Worm (Caenorhabditis elegans) whole organism, L4 larva: ENCODE data around the gene C45H4.21.

Experiments
- F44E2.7 ChIP-seq: fragments of 200-800 bp; sonication (Bioruptor generic); IDR thresholded peaks from 2 replicates; pipeline ENCODE4 v2.1.2; 2022; ENCODE audit warnings: missing genetic modification characterization, missing compliant biosample characterization
- R02D3.7 ChIP-seq: fragments of 150-350 bp; sonication (generic microtip); optimal IDR thresholded peaks from 3 replicates; lab custom pipeline; 2014; ENCODE audit warnings: missing biosample characterization, missing genetic modification characterization
- Y48G9A.11 ChIP-seq: fragments of 200-800 bp; sonication (Bioruptor generic); IDR thresholded peaks from 2 replicates; pipeline ENCODE4 v1.3.6; 2022; ENCODE audit warnings: missing genetic modification reagents, missing genetic modification characterization, missing compliant biosample characterization
- Y5F2A.4 ChIP-seq: fragments of 200-800 bp; sonication (Bioruptor generic); optimal IDR thresholded peaks from 2 replicates; lab custom pipeline; 2018; ENCODE audit warnings: mild to moderate bottlenecking, missing genetic modification characterization, missing compliant biosample characterization
- ZK337.2 ChIP-seq: fragments of 200-800 bp; sonication (Bioruptor generic); IDR thresholded peaks from 2 replicates; pipeline ENCODE4 v1.3.6; 2022; ENCODE audit warnings: missing genetic modification reagents, missing genetic modification characterization, missing compliant biosample characterization
- aha-1 ChIP-seq: fragments of 150-350 bp; peaks from one replicate; lab custom pipeline; 2014; ENCODE audit warnings: missing biosample characterization, missing genetic modification characterization
- arid-1 ChIP-seq: fragments of 200-800 bp; sonication (Bioruptor generic); conservative IDR thresholded peaks from 2 replicates; pipeline ENCODE4 v1.3.6; 2022; ENCODE audit warnings: missing genetic modification reagents, missing genetic modification characterization, missing compliant biosample characterization
- attf-4 ChIP-seq: sonication (generic microtip); optimal IDR thresholded peaks from 3 replicates; lab custom pipeline; 2017; ENCODE audit warnings: missing biosample characterization, missing genetic modification characterization
- ceh-32 ChIP-seq: sonication (generic microtip); optimal IDR thresholded peaks from 2 replicates; lab custom pipeline; 2016; ENCODE audit warnings: mild to moderate bottlenecking, missing genetic modification characterization, missing compliant biosample characterization; ENCODE audit not compliant: poor library complexity
- ctbp-1 ChIP-seq: fragments of 200-800 bp; sonication (Bioruptor generic); IDR thresholded peaks from 2 replicates; pipeline ENCODE4 v1.3.6; 2022; ENCODE audit warnings: missing genetic modification reagents, missing genetic modification characterization, missing compliant biosample characterization
- dmd-6 ChIP-seq: fragments of 200-800 bp; sonication (Bioruptor generic); IDR thresholded peaks from 2 replicates; pipeline ENCODE4 v1.3.6; 2022; ENCODE audit warnings: missing genetic modification reagents, missing genetic modification characterization, missing compliant biosample characterization
- dpl-1 ChIP-seq: fragments of 150-350 bp; optimal IDR thresholded peaks from 2 replicates; lab custom pipeline; 2014; ENCODE audit warnings: missing biosample characterization, missing genetic modification reagents, missing genetic modification characterization
- duxl-1 ChIP-seq: sonication (generic microtip); optimal IDR thresholded peaks from 2 replicates; lab custom pipeline; 2016; ENCODE audit warnings: mild to moderate bottlenecking, missing genetic modification characterization, moderate library complexity, missing compliant biosample characterization; ENCODE audit not compliant: poor library complexity
- dve-1 ChIP-seq: sonication (generic microtip); optimal IDR thresholded peaks from 2 replicates; lab custom pipeline; 2017; ENCODE audit warnings: antibody characterized with exemption, mild to moderate bottlenecking, missing genetic modification characterization, missing compliant biosample characterization; ENCODE audit not compliant: insufficient read depth
- egl-43 ChIP-seq: fragments of 200-800 bp; sonication (Bioruptor generic); IDR thresholded peaks from 2 replicates; pipeline ENCODE4 v1.3.6; 2022; ENCODE audit warnings: missing genetic modification reagents, missing genetic modification characterization, missing compliant biosample characterization
- fos-1 ChIP-seq: fragments of 150-350 bp; optimal IDR thresholded peaks from 2 replicates; lab custom pipeline; 2014; ENCODE audit warnings: missing biosample characterization, missing genetic modification characterization
- hif-1 ChIP-seq, 2 experiments: sonication (generic microtip); optimal IDR thresholded peaks; 2 replicates each; lab custom pipeline; 2016 to 2017; ENCODE audit warnings: missing compliant biosample characterization in 2 of 2, missing genetic modification characterization in 2 of 2, missing genetic modification reagents in 2 of 2, missing genotype in 2 of 2, mild to moderate bottlenecking in 1 of 2
- hlh-11 ChIP-seq: fragments of 200-800 bp; sonication (Bioruptor generic); optimal IDR thresholded peaks from 2 replicates; lab custom pipeline; 2018; ENCODE audit warnings: mild to moderate bottlenecking, missing genetic modification characterization, missing compliant biosample characterization
- hlh-30 ChIP-seq: sonication (generic microtip); optimal IDR thresholded peaks from 2 replicates; lab custom pipeline; 2017; ENCODE audit warnings: antibody characterized with exemption, mild to moderate bottlenecking, missing genetic modification characterization, missing compliant biosample characterization; ENCODE audit not compliant: insufficient read depth
- hmg-1.1 ChIP-seq: fragments of 200-800 bp; sonication (Bioruptor generic); IDR thresholded peaks from 2 replicates; pipeline ENCODE4 v1.3.6; 2022; ENCODE audit warnings: missing genetic modification reagents, missing genetic modification characterization, missing compliant biosample characterization
- lim-7 ChIP-seq: fragments of 200-800 bp; sonication (Bioruptor generic); IDR thresholded peaks from 2 replicates; pipeline ENCODE4 v1.3.6; 2022; ENCODE audit warnings: missing genetic modification characterization, missing compliant biosample characterization
- lin-38 ChIP-seq: fragments of 200-800 bp; sonication (Bioruptor generic); IDR thresholded peaks from 2 replicates; pipeline ENCODE4 v1.3.6; 2022; ENCODE audit warnings: missing genetic modification reagents, missing genetic modification characterization, missing compliant biosample characterization
- lsy-2 ChIP-seq, 2 experiments: fragments of 150-350 bp in 1 of 2; sonication (generic microtip) in 1 of 2; optimal IDR thresholded peaks; 2 replicates each; lab custom pipeline; 2014 to 2017; ENCODE audit warnings: missing biosample characterization in 2 of 2, missing genetic modification characterization in 2 of 2
- mdl-1 ChIP-seq, 2 experiments: fragments of 150-350 bp in 1 of 2; sonication (generic microtip) in 1 of 2; optimal IDR thresholded peaks; 2 replicates each; lab custom pipeline; 2014 to 2017; ENCODE audit warnings: missing biosample characterization in 2 of 2, missing genetic modification characterization in 2 of 2
- mep-1 ChIP-seq: fragments of 150-350 bp; sonication (generic microtip); optimal IDR thresholded peaks from 3 replicates; lab custom pipeline; 2014; ENCODE audit warnings: missing biosample characterization, missing genetic modification characterization
- mes-2 ChIP-seq: sonication (generic microtip); optimal IDR thresholded peaks from 2 replicates; lab custom pipeline; 2016; ENCODE audit warnings: missing genotype, mild to moderate bottlenecking, missing genetic modification characterization, missing compliant biosample characterization; ENCODE audit not compliant: poor library complexity, severe bottlenecking
- mxl-2 ChIP-seq: fragments of 200-800 bp; sonication (Bioruptor generic); conservative IDR thresholded peaks from 2 replicates; pipeline ENCODE4 v1.3.6; 2022; ENCODE audit warnings: missing genetic modification reagents, missing genetic modification characterization, missing compliant biosample characterization
- mxl-3 ChIP-seq: fragments of 200-800 bp; sonication (Bioruptor generic); optimal IDR thresholded peaks from 2 replicates; lab custom pipeline; 2018; ENCODE audit warnings: mild to moderate bottlenecking, missing genetic modification characterization, missing compliant biosample characterization
- nhr-11 ChIP-seq: fragments of 150-350 bp; optimal IDR thresholded peaks from 2 replicates; lab custom pipeline; 2014; ENCODE audit warnings: missing biosample characterization, missing genetic modification characterization
- nhr-28 ChIP-seq: fragments of 150-350 bp; optimal IDR thresholded peaks from 2 replicates; lab custom pipeline; 2014; ENCODE audit warnings: missing biosample characterization, missing genetic modification characterization
- nhr-42 ChIP-seq: fragments of 200-800 bp; sonication (Bioruptor generic); IDR thresholded peaks from 2 replicates; pipeline ENCODE4 v1.3.6; 2022; ENCODE audit warnings: missing genetic modification characterization, missing compliant biosample characterization
- nhr-48 ChIP-seq: sonication (generic microtip); optimal IDR thresholded peaks from 2 replicates; lab custom pipeline; 2016; ENCODE audit warnings: mild to moderate bottlenecking, missing genetic modification characterization, missing compliant biosample characterization
- set-16 ChIP-seq: fragments of 200-800 bp; sonication (Bioruptor generic); IDR thresholded peaks from 2 replicates; pipeline ENCODE4 v1.3.6; 2022; ENCODE audit warnings: missing genetic modification reagents, missing genetic modification characterization, missing compliant biosample characterization
- snpc-4 ChIP-seq: fragments of 150-350 bp; optimal IDR thresholded peaks from 2 replicates; lab custom pipeline; 2014; ENCODE audit warnings: missing biosample characterization, missing genetic modification characterization
- spr-1 ChIP-seq: sonication (generic microtip); optimal IDR thresholded peaks from 2 replicates; lab custom pipeline; 2016; ENCODE audit warnings: mild to moderate bottlenecking, missing genetic modification characterization, missing compliant biosample characterization
- unc-62 ChIP-seq, 3 experiments: fragments of 150-350 bp in 1 of 3; sonication (generic microtip); optimal IDR thresholded peaks in 2 of 3; peaks in 1 of 3; 1 replicate in 1 of 3; 2 replicates in 2 of 3; lab custom pipeline; 2014 to 2017; ENCODE audit warnings: missing biosample characterization in 3 of 3, missing genetic modification characterization in 3 of 3, missing genetic modification reagents in 3 of 3, missing genotype in 1 of 3
- zag-1 ChIP-seq: fragments of 150-350 bp; optimal IDR thresholded peaks from 2 replicates; lab custom pipeline; 2014; ENCODE audit warnings: missing biosample characterization, missing genetic modification characterization
- zip-11 ChIP-seq: fragments of 200-800 bp; sonication (Bioruptor generic); IDR thresholded peaks from 2 replicates; pipeline ENCODE4 v1.3.6; 2022; ENCODE audit warnings: missing genetic modification characterization, missing compliant biosample characterization
- ztf-7 ChIP-seq: fragments of 150-350 bp; optimal IDR thresholded peaks from 2 replicates; lab custom pipeline; 2014; ENCODE audit warnings: missing biosample characterization, missing genetic modification characterization

Gene C45H4.21

DNA sequence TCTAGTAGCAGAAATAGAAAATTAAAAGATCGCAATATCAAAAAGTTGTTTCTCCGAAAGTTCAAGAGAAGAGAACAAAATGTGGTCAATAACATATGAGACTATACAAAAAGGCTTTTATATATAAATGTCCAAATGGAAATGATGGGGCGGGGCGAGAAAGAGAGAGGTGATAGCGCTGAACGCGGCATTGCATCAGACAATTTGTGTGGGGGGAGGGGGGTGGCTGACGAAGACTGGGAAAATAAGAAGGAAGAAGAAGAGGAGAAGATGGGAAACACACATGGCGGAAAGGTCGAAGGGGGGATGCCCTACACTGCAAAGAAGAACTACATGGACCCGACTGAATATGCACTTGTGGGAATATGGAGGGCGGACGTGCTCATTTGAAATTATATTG lies 14.0 kb downstream of the C45H4.21 start:
- TF ChIP-seq mes-2 (tag; lab: Kevin White, UChicago) (peak; percentile 40), ZK337.2 (GFP tag; lab: Robert Waterston, UW) (0 out of 2 replicates have a peak, but pooled peaks have one; percentile 8), aha-1 (tag; lab: Kevin White, UChicago) (peak; percentile 60), nhr-48 (tag; lab: Kevin White, UChicago) (no peak), hif-1 (tag; optimal IDR thresholded peaks at IDR 0.05; lab: Kevin White, UChicago) (peak in 1 of 2 experiments; percentile 7), hmg-1.1 (GFP tag; lab: Robert Waterston, UW) (peak; percentile 34; the same call in 1 of the 2 replicates), spr-1 (tag; lab: Kevin White, UChicago) (no peak), arid-1 (GFP tag; lab: Robert Waterston, UW) (peak; percentile 45; the same call in 1 of the 2 replicates), set-16 (0 out of 2 replicates have a peak, but pooled peaks have one; percentile 27), dpl-1 (peak; percentile 18), zip-11 (no peak), attf-4 (tag; lab: Kevin White, UChicago) (no peak), hlh-11 (tag; lab: Kevin White, UChicago) (peak; percentile 61), ctbp-1 (peak; percentile 24; the same call in 1 of the 2 replicates), dmd-6 (GFP tag; lab: Robert Waterston, UW) (peak; percentile 52), mxl-3 (GFP tag; lab: Kevin White, UChicago) (peak; percentile 95), nhr-11 (peak; percentile 69), mxl-2 (GFP tag; lab: Robert Waterston, UW) (no peak), dve-1 (tag; lab: Kevin White, UChicago) (peak; percentile 4), hlh-30 (tag; lab: Kevin White, UChicago) (peak; percentile 55), mdl-1 (tag; optimal IDR thresholded peaks at IDR 0.05; lab: Kevin White, UChicago) (peak in 1 of 2 experiments; percentile 68), lsy-2 (tag; optimal IDR thresholded peaks at IDR 0.05; lab: Kevin White, UChicago) (peak in 1 of 2 experiments; percentile 13), nhr-28 (peak; percentile 63), mep-1 (tag; lab: Kevin White, UChicago) (peak; percentile 36)

DNA sequence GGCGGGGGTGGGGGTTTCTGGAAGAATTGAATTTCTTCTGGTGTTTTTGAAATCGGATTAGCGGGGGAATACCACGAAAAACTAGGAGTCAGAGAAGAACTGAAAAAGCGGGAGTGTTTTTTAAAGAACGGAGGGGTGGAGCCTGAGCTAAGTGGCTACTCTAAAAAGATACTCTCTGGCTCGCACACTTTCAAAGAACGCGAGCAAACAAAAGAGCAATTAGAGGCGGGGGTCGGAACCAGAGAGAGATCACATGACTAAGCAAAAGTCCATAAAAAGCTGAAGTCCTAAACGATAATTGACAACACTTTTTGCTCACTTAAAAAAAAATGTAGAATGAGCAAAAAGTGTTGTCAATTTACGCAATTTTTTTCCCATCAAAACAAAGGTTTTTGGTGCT lies 15.0 kb downstream of the C45H4.21 start:
- TF ChIP-seq egl-43 (GFP tag; lab: Robert Waterston, UW) (peak; percentile 20; the same call in 1 of the 2 replicates), ceh-32 (tag; lab: Kevin White, UChicago) (no peak), fos-1 (no peak), mep-1 (tag; lab: Kevin White, UChicago) (peak; percentile 7), unc-62 (GFP tag; optimal IDR thresholded peaks at IDR 0.05 in 1 of 2; lab: Kevin White, UChicago) (peak in 1 of 2 experiments; percentile 14), unc-62 (tag; optimal IDR thresholded peaks at IDR 0.05; lab: Kevin White, UChicago) (no peak), Y48G9A.11 (GFP tag; lab: Robert Waterston, UW) (0 out of 2 replicates have a peak, but pooled peaks have one; percentile 39), lsy-2 (tag; optimal IDR thresholded peaks at IDR 0.05; lab: Kevin White, UChicago) (peak in 1 of 2 experiments; percentile 26), zag-1 (tag; lab: Kevin White, UChicago) (no peak), lin-38 (no peak), Y5F2A.4 (GFP tag; lab: Kevin White, UChicago) (no peak), attf-4 (tag; lab: Kevin White, UChicago) (no peak), R02D3.7 (tag; lab: Kevin White, UChicago) (no peak), nhr-42 (GFP tag; lab: Robert Waterston, UW) (no peak), F44E2.7 (GFP tag; lab: Robert Waterston, UW) (no peak), ztf-7 (tag; lab: Kevin White, UChicago) (no peak), lim-7 (GFP tag; lab: Robert Waterston, UW) (0 out of 2 replicates have a peak, but pooled peaks have one; percentile 47), duxl-1 (tag; lab: Kevin White, UChicago) (no peak), hlh-30 (tag; lab: Kevin White, UChicago) (peak; percentile 62), snpc-4 (tag; lab: Kevin White, UChicago) (no peak), mdl-1 (tag; optimal IDR thresholded peaks at IDR 0.05; lab: Kevin White, UChicago) (no peak), aha-1 (tag; lab: Kevin White, UChicago) (peak; percentile 78)
